Worm (Caenorhabditis elegans): ENCODE data around the gene srz-74.

The srz-74 gene

DNA sequence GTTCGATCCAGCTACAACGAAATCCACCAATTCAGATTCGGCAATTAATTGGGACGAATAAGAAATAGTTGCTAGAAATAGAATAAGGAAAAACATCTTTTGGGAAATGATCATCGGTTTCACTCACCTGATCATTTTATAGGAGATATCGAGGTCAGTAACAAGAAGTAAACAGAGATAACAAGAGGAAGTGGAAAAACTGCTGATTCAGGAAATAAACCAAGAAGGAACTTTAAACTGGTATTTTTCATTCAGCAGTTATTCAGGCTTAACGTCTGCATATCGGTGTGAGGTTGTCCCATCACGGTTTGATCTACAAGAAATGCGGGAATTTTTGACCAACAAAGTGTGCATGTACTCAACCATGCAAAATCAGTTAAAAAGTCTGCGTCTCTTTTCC lies 740 bp upstream of the srz-74 start, which contains the start of gene K03D3.2:
Gene K03D3.2, minus strand, starts transcription at position 101 of the 400 bp plus-strand sequence.
- no peak for TF ChIP-seq mdl-1 (tag; optimal IDR thresholded peaks at IDR 0.05)
- no peak for TF ChIP-seq set-16 (GFP tag; IDR thresholded peaks at IDR 0.05)
- TF ChIP-seq nhr-11 (tag; optimal IDR thresholded peaks at IDR 0.05) = no peak
- TF ChIP-seq daf-19 (GFP tag; conservative IDR thresholded peaks at IDR 0.05) = no peak
- TF ChIP-seq attf-4 (tag; optimal IDR thresholded peaks at IDR 0.05) = no peak
- no peak for TF ChIP-seq snpc-4 (tag; optimal IDR thresholded peaks at IDR 0.05)

DNA sequence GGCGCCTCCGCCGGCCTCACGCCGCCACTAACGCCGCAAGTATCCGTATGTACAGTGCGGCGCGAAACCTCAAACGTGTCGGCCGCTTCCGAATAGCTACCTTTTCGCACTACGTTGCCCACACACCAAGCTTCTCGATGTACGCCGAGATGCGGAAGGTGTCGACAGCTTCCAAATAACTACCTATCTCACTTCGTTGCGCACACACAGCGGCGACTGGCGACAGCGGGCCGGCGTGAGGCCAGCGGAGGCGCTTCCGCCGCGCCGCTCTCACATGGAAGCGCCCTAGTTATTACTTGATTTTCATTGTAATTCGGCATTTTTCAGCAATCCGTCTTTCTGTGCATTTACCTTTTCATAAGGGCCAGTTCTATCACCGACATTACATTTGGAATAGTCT lies 1.2 kb downstream of the srz-74 start:
- peak; percentile 89 for TF ChIP-seq aha-1 (tag)
- no peak for TF ChIP-seq egl-43 (GFP tag; IDR thresholded peaks at IDR 0.05)
- peak; percentile 84 for TF ChIP-seq set-16 (GFP tag; IDR thresholded peaks at IDR 0.05)

DNA sequence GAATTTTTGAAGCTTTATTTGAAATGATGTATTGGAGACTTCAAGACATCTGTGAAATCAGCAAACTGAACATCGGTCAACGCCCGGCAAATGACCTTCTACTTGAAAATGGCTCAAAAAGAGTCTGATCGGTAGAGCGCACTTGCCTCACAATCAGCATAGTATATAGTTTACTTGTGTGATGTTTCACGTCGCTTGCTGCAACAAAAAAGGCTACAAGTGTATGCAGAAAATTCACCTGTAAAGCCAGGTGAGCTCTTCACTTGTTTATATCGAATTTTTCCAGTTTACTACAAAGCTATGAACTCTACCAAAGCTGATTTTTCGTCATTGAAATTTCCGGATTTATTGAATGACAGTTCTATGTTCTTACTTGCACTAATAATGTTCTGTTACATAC lies 3.3 kb downstream of the srz-74 start, which contains the start of gene srz-71:
Gene srz-71, plus strand, starts transcription at position 301 of the 400 bp plus-strand sequence.
- TF ChIP-seq Y105C5A.15 (GFP tag; IDR thresholded peaks at IDR 0.05) (no peak), ama-1 (optimal IDR thresholded peaks at IDR 0.05) (no peak), spr-3 (GFP tag; optimal IDR thresholded peaks at IDR 0.05) (no peak), daf-8 (GFP tag; IDR thresholded peaks at IDR 0.05) (no peak), fos-1 (tag; optimal IDR thresholded peaks at IDR 0.05) (no peak), ceh-32 (tag; optimal IDR thresholded peaks at IDR 0.05; ENCODE audit: poor library complexity) (no peak), mep-1 (tag; optimal IDR thresholded peaks at IDR 0.05) (no peak), aha-1 (tag) (no peak), mxl-2 (GFP tag; conservative IDR thresholded peaks at IDR 0.05) (no peak), R02D3.7 (tag; optimal IDR thresholded peaks at IDR 0.05) (no peak)

DNA sequence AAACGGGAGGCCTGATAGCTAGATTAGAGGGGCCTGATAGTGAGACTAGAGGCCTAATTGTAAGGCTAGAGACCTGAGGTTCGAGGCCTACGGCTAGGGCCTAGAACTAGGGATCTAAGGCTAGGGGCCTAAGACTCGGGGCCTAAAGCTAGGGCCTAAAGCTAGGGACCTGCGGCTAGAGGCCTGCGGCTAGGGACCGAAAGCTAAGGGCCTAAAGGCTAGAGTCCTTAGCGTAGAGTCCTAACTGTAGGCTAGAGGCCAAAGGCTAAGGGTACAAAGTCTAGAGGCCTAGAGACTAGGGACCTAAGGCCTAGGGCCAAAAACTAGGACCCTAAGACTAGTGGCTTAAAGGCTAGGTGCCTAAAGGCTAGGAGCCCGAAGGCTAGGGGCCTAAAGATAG lies 3.9 kb downstream of the srz-74 start:
- TF ChIP-seq lin-39 (tag; optimal IDR thresholded peaks at IDR 0.05) (no peak), arid-1 (GFP tag; conservative IDR thresholded peaks at IDR 0.05) (no peak), ceh-28 (tag; optimal IDR thresholded peaks at IDR 0.05) (no peak), dmd-8 (GFP tag; IDR thresholded peaks at IDR 0.05) (0 out of 2 replicates have a peak, but pooled peaks have one; percentile 58), tra-1 (GFP tag; IDR thresholded peaks at IDR 0.05) (0 out of 2 replicates have a peak, but pooled peaks have one; percentile 30), set-16 (GFP tag; IDR thresholded peaks at IDR 0.05) (no peak)

DNA sequence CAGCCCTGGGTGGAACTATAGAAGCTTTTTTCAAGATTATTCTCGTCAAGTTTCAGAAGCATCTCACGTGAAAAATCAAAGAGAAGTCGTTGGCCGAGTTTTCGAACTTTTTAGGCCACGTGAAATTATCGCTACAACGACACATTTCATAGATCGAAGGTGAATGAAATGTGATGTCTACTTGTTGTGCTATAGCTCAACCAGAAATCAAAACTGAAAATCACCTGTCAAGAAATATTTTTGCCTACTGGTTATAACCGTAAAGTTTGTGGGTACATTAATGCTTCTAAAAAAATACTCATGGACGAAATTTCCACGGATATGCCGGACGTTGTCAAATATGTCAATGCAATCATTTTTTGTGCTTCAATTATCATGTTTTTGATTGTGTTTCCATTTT lies 5.8 kb downstream of the srz-74 start, which contains the start of gene srz-38:
Gene srz-38, plus strand, starts transcription at position 301 of the 400 bp plus-strand sequence.
- no peak for TF ChIP-seq nhr-77 (tag; optimal IDR thresholded peaks at IDR 0.05)
- no peak for TF ChIP-seq lin-29 (GFP tag; IDR thresholded peaks at IDR 0.05)
- TF ChIP-seq spr-1 (tag; optimal IDR thresholded peaks at IDR 0.05) = no peak
- TF ChIP-seq tra-1 (GFP tag; IDR thresholded peaks at IDR 0.05) = no peak
- no peak for TF ChIP-seq Y48G9A.11 (GFP tag; IDR thresholded peaks at IDR 0.05)
- no peak for TF ChIP-seq pqm-1 (tag; optimal IDR thresholded peaks at IDR 0.05)
- TF ChIP-seq dmd-8 (GFP tag; IDR thresholded peaks at IDR 0.05) = no peak
- no peak for TF ChIP-seq nhr-41 (GFP tag; IDR thresholded peaks at IDR 0.05)
- no peak for TF ChIP-seq php-3 (GFP tag; IDR thresholded peaks at IDR 0.05)
- no peak for TF ChIP-seq mxl-3 (GFP tag; optimal IDR thresholded peaks at IDR 0.05)
- no peak for TF ChIP-seq rbr-2 (tag; optimal IDR thresholded peaks at IDR 0.05)

DNA sequence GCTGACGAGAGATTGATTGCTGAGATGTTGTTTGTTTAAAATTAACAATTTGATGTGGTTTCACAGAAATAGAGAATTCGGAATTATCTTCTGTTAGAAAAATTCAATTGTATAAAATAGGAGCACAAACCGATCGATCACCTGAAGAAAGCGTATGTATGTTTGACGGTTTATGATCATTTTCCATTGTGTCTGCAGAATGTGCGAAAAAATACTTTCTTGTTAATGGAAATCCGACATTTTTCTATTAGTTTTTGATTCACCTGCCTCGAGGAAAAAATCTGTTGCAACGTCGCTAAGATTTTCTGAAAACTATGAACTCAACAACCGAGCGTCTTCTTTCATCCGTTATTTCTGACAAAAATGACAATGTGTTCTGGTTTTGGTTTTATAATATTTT lies 7.5 kb downstream of the srz-74 start, which contains the start of gene C35D6.13:
Gene C35D6.13, plus strand, starts transcription at position 301 of the 400 bp plus-strand sequence.
- TF ChIP-seq hlh-30 (tag; optimal IDR thresholded peaks at IDR 0.05; ENCODE audit: insufficient read depth) = no peak
- no peak for TF ChIP-seq lin-1 (GFP tag; IDR thresholded peaks at IDR 0.05)
- TF ChIP-seq mxl-3 (GFP tag; optimal IDR thresholded peaks at IDR 0.05) = no peak
- TF ChIP-seq F37D6.2 (tag; optimal IDR thresholded peaks at IDR 0.05) = no peak
- TF ChIP-seq ceh-32 (tag; optimal IDR thresholded peaks at IDR 0.05; ENCODE audit: poor library complexity) = no peak

Measured in whole organism, L4 larva.